Fruit fly (Drosophila melanogaster) whole organism, embryonic: ENCODE measurements around the gene CG7728.

ENCODE experiments used
- Abd-B ChIP-seq: fragments of 200-800 bp; sonication (Bioruptor generic); optimal IDR thresholded peaks from 2 replicates; lab custom pipeline; 2018; ENCODE audit warnings: missing biosample characterization, mild to moderate bottlenecking, missing genetic modification characterization, moderate library complexity
- B-H2 ChIP-seq: fragments of 200-800 bp; sonication (Bioruptor generic); optimal IDR thresholded peaks from 2 replicates; lab custom pipeline; 2018; ENCODE audit warnings: missing biosample characterization, mild to moderate bottlenecking, missing genetic modification characterization
- CG11504 ChIP-seq: fragments of 200-800 bp; sonication (Bioruptor generic); optimal IDR thresholded peaks from 3 replicates; lab custom pipeline; 2019; ENCODE audit warnings: missing biosample characterization, mild to moderate bottlenecking, missing genetic modification characterization, moderate library complexity
- CG12236 ChIP-seq: fragments of 200-800 bp; sonication (Bioruptor generic); optimal IDR thresholded peaks from 2 replicates; lab custom pipeline; 2016; ENCODE audit warnings: missing biosample characterization, missing genetic modification characterization
- CG12391 ChIP-seq: fragments of 200-800 bp; sonication (Bioruptor generic); optimal IDR thresholded peaks from 3 replicates; lab custom pipeline; 2018; ENCODE audit warnings: missing biosample characterization, mild to moderate bottlenecking, missing genetic modification characterization, moderate library complexity
- CG12769 ChIP-seq: fragments of 200-800 bp; sonication (Bioruptor generic); optimal IDR thresholded peaks from 2 replicates; lab custom pipeline; 2019; ENCODE audit warnings: missing biosample characterization, mild to moderate bottlenecking, missing genetic modification characterization, moderate library complexity
- CG13296 ChIP-seq: fragments of 200-800 bp; sonication (Bioruptor generic); optimal IDR thresholded peaks from 3 replicates; lab custom pipeline; 2018; ENCODE audit warnings: missing biosample characterization, mild to moderate bottlenecking, missing genetic modification characterization
- CG1602 ChIP-seq: fragments of 200-800 bp; sonication (Bioruptor generic); optimal IDR thresholded peaks from 3 replicates; lab custom pipeline; 2016; ENCODE audit warnings: missing biosample characterization, missing genetic modification characterization
- CG16779 ChIP-seq: fragments of 200-800 bp; sonication (Bioruptor generic); IDR thresholded peaks from 2 replicates; pipeline ENCODE4 v1.3.6; 2022; ENCODE audit warnings: missing biosample characterization, missing genetic modification characterization
- CG16815 ChIP-seq: fragments of 200-800 bp; sonication (Bioruptor generic); optimal IDR thresholded peaks from 3 replicates; lab custom pipeline; 2017; ENCODE audit warnings: missing biosample characterization, mild to moderate bottlenecking, missing genetic modification characterization
- CG17361 ChIP-seq: fragments of 200-800 bp; sonication (Bioruptor generic); IDR thresholded peaks from 3 replicates; pipeline ENCODE4 v1.3.6; 2022; ENCODE audit warnings: missing biosample characterization, missing genetic modification characterization
- CG1832 ChIP-seq: fragments of 200-800 bp; sonication (Bioruptor generic); optimal IDR thresholded peaks from 2 replicates; lab custom pipeline; 2017; ENCODE audit warnings: missing biosample characterization, mild to moderate bottlenecking, missing genetic modification characterization, inconsistent platforms
- CG2678 ChIP-seq: fragments of 200-800 bp; sonication (Bioruptor generic); optimal IDR thresholded peaks from 3 replicates; lab custom pipeline; 2019; ENCODE audit warnings: missing biosample characterization, mild to moderate bottlenecking, missing genetic modification characterization, moderate library complexity
- CG4360 ChIP-seq: fragments of 200-800 bp; sonication (Bioruptor generic); IDR thresholded peaks from 2 replicates; pipeline ENCODE4 v1.3.6; 2022; ENCODE audit warnings: missing biosample characterization, missing genetic modification characterization
- CG43689 ChIP-seq: fragments of 200-800 bp; sonication (Bioruptor generic); IDR thresholded peaks from 2 replicates; pipeline ENCODE4 v1.3.6; 2022; ENCODE audit warnings: missing biosample characterization, missing genetic modification characterization
- CG6254 ChIP-seq: fragments of 200-800 bp; sonication (Bioruptor generic); optimal IDR thresholded peaks from 3 replicates; lab custom pipeline; 2017; ENCODE audit warnings: mild to moderate bottlenecking, missing biosample characterization, missing genetic modification reagents, missing genetic modification characterization
- CG6683 ChIP-seq: fragments of 200-800 bp; sonication (Bioruptor generic); optimal IDR thresholded peaks from 2 replicates; lab custom pipeline; 2017; ENCODE audit warnings: missing biosample characterization, mild to moderate bottlenecking, missing genetic modification characterization, missing genetic modification reagents
- CG9817 ChIP-seq: fragments of 200-800 bp; sonication (Bioruptor generic); optimal IDR thresholded peaks from 2 replicates; lab custom pipeline; 2018; ENCODE audit warnings: missing biosample characterization, mild to moderate bottlenecking, missing genetic modification characterization, moderate library complexity
- Camta ChIP-seq: fragments of 200-800 bp; sonication (Bioruptor generic); optimal IDR thresholded peaks from 2 replicates; lab custom pipeline; 2016; ENCODE audit warnings: missing biosample characterization, missing genetic modification characterization
- CkIIα-i1 ChIP-seq: fragments of 200-800 bp; sonication (Bioruptor generic); IDR thresholded peaks from 2 replicates; pipeline ENCODE4 v1.3.6; 2022; ENCODE audit warnings: missing biosample characterization, missing genetic modification characterization
- Dref ChIP-seq: fragments of 200-800 bp; sonication (Bioruptor generic); IDR thresholded peaks from 2 replicates; pipeline ENCODE4 v1.3.6; 2022; ENCODE audit warnings: missing biosample characterization, missing genetic modification characterization
- Drgx ChIP-seq: fragments of 200-800 bp; sonication (Bioruptor generic); IDR thresholded peaks from 2 replicates; pipeline ENCODE4 v1.3.6; 2022; ENCODE audit warnings: missing biosample characterization, missing genetic modification characterization
- H15 ChIP-seq: fragments of 200-800 bp; sonication (Bioruptor generic); IDR thresholded peaks from 3 replicates; pipeline ENCODE4 v1.3.6; 2022; ENCODE audit warnings: missing biosample characterization, missing genetic modification characterization
- Hey ChIP-seq: fragments of 200-800 bp; sonication (Bioruptor generic); optimal IDR thresholded peaks from 3 replicates; lab custom pipeline; 2018; ENCODE audit warnings: missing biosample characterization, mild to moderate bottlenecking, missing genetic modification characterization
- Hr78 ChIP-seq, 2 experiments: fragments of 200-800 bp in 1 of 2; fragments of >200 bp in 1 of 2; sonication (Bioruptor generic) in 1 of 2; optimal IDR thresholded peaks; 2 replicates each; lab custom pipeline; 2017 to 2019; ENCODE audit warnings: missing biosample characterization in 2 of 2, missing genetic modification characterization in 2 of 2, mild to moderate bottlenecking in 1 of 2, moderate library complexity in 1 of 2
- Lim3 ChIP-seq: fragments of 200-800 bp; sonication (Bioruptor generic); IDR thresholded peaks from 2 replicates; pipeline ENCODE4 v1.3.6; 2022; ENCODE audit warnings: missing biosample characterization, missing genetic modification characterization
- MESR4 ChIP-seq: fragments of 200-800 bp; sonication (Bioruptor generic); optimal IDR thresholded peaks from 2 replicates; lab custom pipeline; 2018; ENCODE audit warnings: missing biosample characterization, mild to moderate bottlenecking, missing genetic modification characterization, moderate library complexity
- Opbp ChIP-seq: fragments of 200-800 bp; sonication (Bioruptor generic); IDR thresholded peaks from 3 replicates; pipeline ENCODE4 v1.3.6; 2022; ENCODE audit warnings: missing biosample characterization, missing genetic modification characterization; ENCODE audit not compliant: partially characterized antibody
- Sry-β ChIP-seq: fragments of 200-800 bp; sonication (Bioruptor generic); optimal IDR thresholded peaks from 2 replicates; lab custom pipeline; 2018; ENCODE audit warnings: missing biosample characterization, mild to moderate bottlenecking, missing genetic modification characterization, moderate library complexity
- TFAM ChIP-seq: fragments of 200-800 bp; sonication (Bioruptor generic); optimal IDR thresholded peaks from 2 replicates; lab custom pipeline; 2017; ENCODE audit warnings: missing biosample characterization, missing genetic modification characterization, inconsistent platforms
- abd-A ChIP-seq: fragments of 200-800 bp; sonication (Bioruptor generic); optimal IDR thresholded peaks from 3 replicates; lab custom pipeline; 2019; ENCODE audit warnings: missing biosample characterization, mild to moderate bottlenecking, missing genetic modification characterization, moderate library complexity
- ara ChIP-seq: fragments of 200-800 bp; sonication (Bioruptor generic); IDR thresholded peaks from 2 replicates; pipeline ENCODE4 v1.3.6; 2022; ENCODE audit warnings: missing biosample characterization, missing genetic modification characterization
- az2 ChIP-seq: fragments of 200-800 bp; sonication (Bioruptor generic); optimal IDR thresholded peaks from 3 replicates; lab custom pipeline; 2016; ENCODE audit warnings: missing biosample characterization, missing genetic modification characterization
- br ChIP-seq: fragments of >200 bp; optimal IDR thresholded peaks from 2 replicates; lab custom pipeline; 2017
- cas ChIP-seq: fragments of 200-800 bp; sonication (Bioruptor generic); IDR thresholded peaks from 2 replicates; pipeline ENCODE4 v1.3.6; 2022; ENCODE audit warnings: missing biosample characterization, missing genetic modification characterization
- dpn ChIP-seq, 2 experiments: fragments of 200-800 bp; sonication (Bioruptor generic); optimal IDR thresholded peaks; 3 replicates each; lab custom pipeline; 2016; ENCODE audit warnings: missing biosample characterization in 2 of 2, missing genetic modification characterization in 2 of 2
- fd64A ChIP-seq: fragments of 200-800 bp; sonication (Bioruptor generic); optimal IDR thresholded peaks from 3 replicates; lab custom pipeline; 2018; ENCODE audit warnings: missing biosample characterization, mild to moderate bottlenecking, missing genetic modification characterization
- fu2 ChIP-seq: fragments of 200-800 bp; sonication (Bioruptor generic); optimal IDR thresholded peaks from 2 replicates; lab custom pipeline; 2016; ENCODE audit warnings: missing biosample characterization, missing genetic modification characterization
- gce ChIP-seq: fragments of 200-800 bp; sonication (Bioruptor generic); IDR thresholded peaks from 3 replicates; pipeline ENCODE4 v1.3.6; 2022; ENCODE audit warnings: missing biosample characterization, missing genetic modification characterization
- jumu ChIP-seq: fragments of 200-800 bp; sonication (Bioruptor generic); optimal IDR thresholded peaks from 3 replicates; lab custom pipeline; 2016; ENCODE audit warnings: missing biosample characterization, missing genetic modification characterization
- ken ChIP-seq: fragments of 200-800 bp; sonication (Bioruptor generic); IDR thresholded peaks from 3 replicates; pipeline ENCODE4 v1.3.6; 2022; ENCODE audit warnings: missing biosample characterization, missing genetic modification characterization
- knrl ChIP-seq: fragments of 200-800 bp; sonication (Bioruptor generic); IDR thresholded peaks from 3 replicates; pipeline ENCODE4 v1.3.6; 2022; ENCODE audit warnings: missing biosample characterization, missing genetic modification characterization; ENCODE audit not compliant: partially characterized antibody
- nerfin-1 ChIP-seq: fragments of 200-800 bp; sonication (Bioruptor generic); optimal IDR thresholded peaks from 3 replicates; lab custom pipeline; 2019; ENCODE audit warnings: missing biosample characterization, mild to moderate bottlenecking, missing genetic modification characterization, moderate library complexity
- onecut ChIP-seq: fragments of 200-800 bp; sonication (Bioruptor generic); IDR thresholded peaks from 2 replicates; pipeline ENCODE4 v1.3.6; 2022; ENCODE audit warnings: missing biosample characterization, missing genetic modification characterization
- phol ChIP-seq: fragments of 200-800 bp; sonication (Bioruptor generic); optimal IDR thresholded peaks from 3 replicates; lab custom pipeline; 2018; ENCODE audit warnings: missing biosample characterization, mild to moderate bottlenecking, missing genetic modification characterization, moderate library complexity
- ranshi ChIP-seq: fragments of 200-800 bp; sonication (Bioruptor generic); IDR thresholded peaks from 2 replicates; pipeline ENCODE4 v1.3.6; 2022; ENCODE audit warnings: missing biosample characterization, missing genetic modification characterization
- sens-2 ChIP-seq: fragments of 200-800 bp; sonication (Bioruptor generic); IDR thresholded peaks from 2 replicates; pipeline ENCODE4 v1.3.6; 2022; ENCODE audit warnings: missing biosample characterization, missing genetic modification characterization
- seq ChIP-seq: fragments of 200-800 bp; sonication (Bioruptor generic); IDR thresholded peaks from 2 replicates; pipeline ENCODE4 v1.3.6; 2022; ENCODE audit warnings: missing biosample characterization, missing genetic modification characterization
- trh ChIP-seq: fragments of 200-800 bp; sonication (Bioruptor generic); optimal IDR thresholded peaks from 2 replicates; lab custom pipeline; 2016; ENCODE audit warnings: missing biosample characterization, missing genetic modification characterization

Gene CG7728

DNA sequence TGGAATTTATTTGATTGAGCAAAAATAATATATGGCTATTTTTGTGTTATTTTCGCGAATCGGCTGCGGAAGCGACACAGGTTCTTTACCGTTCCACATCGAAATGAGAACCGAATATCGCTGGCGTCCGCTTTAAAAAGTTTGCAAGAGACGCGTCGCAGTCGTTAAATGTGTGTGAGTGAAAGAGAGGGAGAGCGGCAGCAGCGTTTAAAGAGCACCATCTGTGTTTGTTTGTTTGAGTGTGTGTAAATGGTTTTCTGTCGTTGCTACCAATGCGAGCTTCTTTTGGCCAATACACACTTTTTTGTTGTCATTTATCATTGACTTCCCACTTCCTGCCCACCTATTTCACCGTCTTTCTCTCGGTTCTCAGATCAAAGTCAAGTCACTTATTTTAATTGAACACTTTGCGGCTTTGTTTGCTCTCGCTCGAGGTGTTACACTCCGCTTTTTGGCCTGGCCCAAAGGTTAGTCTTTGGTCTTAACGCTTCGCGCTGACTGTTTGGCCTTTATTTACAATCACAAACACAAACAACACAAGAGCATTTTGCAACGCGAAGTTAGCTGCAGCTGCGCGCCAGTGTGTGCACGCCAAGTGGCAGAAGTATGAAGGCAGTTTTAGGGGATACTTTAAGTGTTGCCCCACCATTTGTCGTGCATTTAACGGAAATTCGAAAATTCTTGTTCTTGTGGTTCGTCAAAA lies 4.2 kb upstream of the CG7728 start, which contains the start of gene CG3764 (continued):
- peak; percentile 82 for TF ChIP-seq Camta (GFP tag; lab: Kevin White, UChicago)
- TF ChIP-seq ranshi (GFP tag; lab: Robert Waterston, UW): peak; percentile 44; the same call in 1 of the 2 replicates
- TF ChIP-seq Sry-β: peak; percentile 64
- peak; percentile 60; the same call in 1 of the 3 replicates for TF ChIP-seq gce
- TF ChIP-seq TFAM: peak; percentile 71
- no peak for TF ChIP-seq CG16779 (GFP tag; lab: Robert Waterston, UW)
- 0 out of 2 replicates have a peak, but pooled peaks have one; percentile 6 for TF ChIP-seq Drgx (GFP tag; lab: Robert Waterston, UW)
- peak; percentile 9 for TF ChIP-seq trh (GFP tag; lab: Kevin White, UChicago)
- TF ChIP-seq CG12236 (GFP tag; lab: Kevin White, UChicago): peak; percentile 68
- peak; percentile 30 for TF ChIP-seq CG1602 (GFP tag; lab: Kevin White, UChicago)
- TF ChIP-seq az2: peak; percentile 33
- peak; percentile 72 for TF ChIP-seq onecut (GFP tag; lab: Robert Waterston, UW)
- TF ChIP-seq knrl (GFP tag; lab: Robert Waterston, UW): peak; percentile 31; the same call in 1 of the 3 replicates
- no peak for TF ChIP-seq abd-A (tag; lab: Kevin White, UChicago)
- no peak for TF ChIP-seq CG1832 (GFP tag; lab: Kevin White, UChicago)
- peak; percentile 79 for TF ChIP-seq CG2678 (tag; lab: Kevin White, UChicago)
- TF ChIP-seq CG12391 (tag; lab: Kevin White, UChicago): peak; percentile 58
- peak; percentile 45 for TF ChIP-seq Dref (GFP tag; lab: Robert Waterston, UW)
- TF ChIP-seq Lim3: no peak
- no peak for TF ChIP-seq CkIIα-i1 (GFP tag; lab: Robert Waterston, UW)
- TF ChIP-seq CG6254 (GFP tag; lab: Kevin White, UChicago): peak; percentile 77
- peak; percentile 68 for TF ChIP-seq CG6683 (GFP tag; lab: Kevin White, UChicago)
- peak; percentile 85 for TF ChIP-seq seq (GFP tag; lab: Robert Waterston, UW)
- TF ChIP-seq phol (tag; lab: Kevin White, UChicago): peak; percentile 68
- peak; percentile 62 for TF ChIP-seq Abd-B
- no peak for TF ChIP-seq CG43689 (GFP tag; lab: Robert Waterston, UW)
- peak; percentile 86 for TF ChIP-seq B-H2 (GFP tag; lab: Kevin White, UChicago)
- TF ChIP-seq CG16815: no peak
- peak; percentile 68 for TF ChIP-seq CG17361 (GFP tag; lab: Robert Waterston, UW)
- peak; percentile 46; the same call in 1 of the 2 replicates for TF ChIP-seq sens-2 (GFP tag; lab: Robert Waterston, UW)
- peak; percentile 55 for TF ChIP-seq CG9817 (tag; lab: Kevin White, UChicago)
- peak; percentile 25 for TF ChIP-seq fu2 (GFP tag; lab: Kevin White, UChicago)
- TF ChIP-seq H15 (GFP tag; lab: Robert Waterston, UW): peak; percentile 61; the same call in 1 of the 3 replicates
- no peak for TF ChIP-seq Hr78 (GFP tag; optimal IDR thresholded peaks at IDR 0.05; lab: Kevin White, UChicago)
- TF ChIP-seq dpn (GFP tag; optimal IDR thresholded peaks at IDR 0.05; lab: Kevin White, UChicago): peak; percentile 60 to 77
- TF ChIP-seq ken (GFP tag; lab: Robert Waterston, UW): peak; percentile 82; the same call in 2 of the 3 replicates
- TF ChIP-seq Opbp: peak; percentile 100
- peak; percentile 80 for TF ChIP-seq nerfin-1
- TF ChIP-seq fd64A: peak; percentile 91
- TF ChIP-seq jumu (GFP tag; lab: Kevin White, UChicago): peak; percentile 65
- peak; percentile 77 for TF ChIP-seq MESR4
- TF ChIP-seq CG12769 (tag; lab: Kevin White, UChicago): peak; percentile 84
- peak; percentile 79 for TF ChIP-seq Hey (tag; lab: Kevin White, UChicago)
- peak; percentile 72 for TF ChIP-seq CG11504
- TF ChIP-seq CG4360 (GFP tag; lab: Robert Waterston, UW): peak; percentile 46
- TF ChIP-seq ara (GFP tag; lab: Robert Waterston, UW): peak; percentile 73
- TF ChIP-seq cas (GFP tag; lab: Robert Waterston, UW): no peak
- TF ChIP-seq CG13296 (GFP tag; lab: Kevin White, UChicago): peak; percentile 89
- TF ChIP-seq br (lab: Kevin White, UChicago): no peak
